Worm (Caenorhabditis elegans): ENCODE data around the gene clec-221.
A peak's percentile ranks its signal among the peaks of the same experiment; 100 is the strongest.

Gene clec-221

ce11 chrV:11000650-11001049, 46.4 kb upstream of the clec-221 start, which contains the start of gene isy-1 (continued):
- peak; percentile 92 to 96 (median 94) for TF ChIP-seq dpl-1 (GFP tag; optimal IDR thresholded peaks at IDR 0.05)
- no peak for TF ChIP-seq nhr-12 (tag; optimal IDR thresholded peaks at IDR 0.05)
- TF ChIP-seq hlh-4 (tag; optimal IDR thresholded peaks at IDR 0.05) = no peak
- peak; percentile 60 for TF ChIP-seq dsc-1 (tag; optimal IDR thresholded peaks at IDR 0.05)
- no peak for TF ChIP-seq egl-27 (tag; optimal IDR thresholded peaks at IDR 0.05)
- peak; percentile 30 for TF ChIP-seq F16B12.6 (tag; optimal IDR thresholded peaks at IDR 0.05)
- TF ChIP-seq elt-3 (tag; optimal IDR thresholded peaks at IDR 0.05) = peak in 2 of 6 experiments; percentile 31 to 59
- TF ChIP-seq sup-37 (GFP tag; optimal IDR thresholded peaks at IDR 0.05) = no peak
- peak; percentile 88 for TF ChIP-seq skn-1 (tag; optimal IDR thresholded peaks at IDR 0.05)
- TF ChIP-seq mdl-1 (tag; optimal IDR thresholded peaks at IDR 0.05) = peak in 1 of 2 experiments; percentile 53
- TF ChIP-seq lin-13 (GFP tag; optimal IDR thresholded peaks at IDR 0.05) = peak; percentile 48
- no peak for TF ChIP-seq nhr-76 (tag; optimal IDR thresholded peaks at IDR 0.05)
- TF ChIP-seq zag-1 (tag; optimal IDR thresholded peaks at IDR 0.05) = no peak
- no peak for TF ChIP-seq ztf-11 (tag; optimal IDR thresholded peaks at IDR 0.05)
- peak; percentile 53 for TF ChIP-seq nhr-90 (tag; optimal IDR thresholded peaks at IDR 0.05; ENCODE audit: poor library complexity)
- no peak for TF ChIP-seq ama-1 (optimal IDR thresholded peaks at IDR 0.05)
- no peak for TF ChIP-seq C34B4.2 (tag; optimal IDR thresholded peaks at IDR 0.05)
- TF ChIP-seq vab-15 (tag; optimal IDR thresholded peaks at IDR 0.05) = no peak
- peak; percentile 61 for TF ChIP-seq fkh-8 (tag; optimal IDR thresholded peaks at IDR 0.05)
- TF ChIP-seq unc-30 (tag; optimal IDR thresholded peaks at IDR 0.05) = no peak
- no peak; the same call in 1 of the 2 replicates for TF ChIP-seq grh-1 (GFP tag; IDR thresholded peaks at IDR 0.05)
- peak; percentile 90 for TF ChIP-seq mep-1 (tag; optimal IDR thresholded peaks at IDR 0.05)
- TF ChIP-seq nhr-71 (tag; optimal IDR thresholded peaks at IDR 0.05) = peak; percentile 81
- TF ChIP-seq nhr-237 (tag; optimal IDR thresholded peaks at IDR 0.05) = no peak
- no peak for TF ChIP-seq efl-3 (GFP tag; optimal IDR thresholded peaks at IDR 0.05)
- TF ChIP-seq alr-1 (tag; optimal IDR thresholded peaks at IDR 0.05; ENCODE audit: borderline replicate concordance) = no peak
- TF ChIP-seq nhr-19 (GFP tag; conservative IDR thresholded peaks at IDR 0.05) = peak; percentile 73
- peak; percentile 45 for TF ChIP-seq unc-86 (tag; optimal IDR thresholded peaks at IDR 0.05)
- TF ChIP-seq nhr-11 (tag; optimal IDR thresholded peaks at IDR 0.05) = no peak
- TF ChIP-seq lin-14 (GFP tag; optimal IDR thresholded peaks at IDR 0.05) = peak; percentile 76
- no peak for TF ChIP-seq ces-1 (GFP tag; optimal IDR thresholded peaks at IDR 0.05)
- no peak for TF ChIP-seq sptf-1 (tag; optimal IDR thresholded peaks at IDR 0.05)
- TF ChIP-seq isw-1 (GFP tag; IDR thresholded peaks at IDR 0.05) = peak; percentile 59
- peak; percentile 70 for TF ChIP-seq snpc-4 (tag; optimal IDR thresholded peaks at IDR 0.05)
- no peak for TF ChIP-seq pqm-1 (tag; optimal IDR thresholded peaks at IDR 0.05)
- TF ChIP-seq ztf-4 (tag; optimal IDR thresholded peaks at IDR 0.05) = no peak
- TF ChIP-seq mab-9 (GFP tag; IDR thresholded peaks at IDR 0.05) = no peak
- no peak for TF ChIP-seq unc-62 (GFP tag; optimal IDR thresholded peaks at IDR 0.05)
- no peak for TF ChIP-seq ceh-88 (GFP tag; IDR thresholded peaks at IDR 0.05)
- no peak for TF ChIP-seq aly-2 (tag; optimal IDR thresholded peaks at IDR 0.05)
- no peak for TF ChIP-seq Y116A8C.19 (tag; optimal IDR thresholded peaks at IDR 0.05; ENCODE audit: borderline replicate concordance)
- TF ChIP-seq unc-130 (tag; optimal IDR thresholded peaks at IDR 0.05) = peak; percentile 43
- TF ChIP-seq snu-23 (GFP tag; optimal IDR thresholded peaks at IDR 0.05) = peak; percentile 80

ce11 chrV:10998797-10999196, 44.6 kb upstream of the clec-221 start, which contains the start of gene F53B7.7:
TSS of gene F53B7.7 (plus strand) at chrV:10999097.
- no peak for TF ChIP-seq unc-130 (tag; optimal IDR thresholded peaks at IDR 0.05)
- no peak for TF ChIP-seq aha-1 (tag; optimal IDR thresholded peaks at IDR 0.05)
- no peak for TF ChIP-seq pqm-1 (tag; optimal IDR thresholded peaks at IDR 0.05)
- no peak for TF ChIP-seq swsn-7 (tag; optimal IDR thresholded peaks at IDR 0.05)
- no peak for TF ChIP-seq sox-4 (tag; optimal IDR thresholded peaks at IDR 0.05)
- TF ChIP-seq lin-39 (tag; optimal IDR thresholded peaks at IDR 0.05) = no peak
- no peak for TF ChIP-seq zip-4 (GFP tag; optimal IDR thresholded peaks at IDR 0.05)
- no peak for TF ChIP-seq nhr-84 (tag; optimal IDR thresholded peaks at IDR 0.05)
- peak; percentile 53 for TF ChIP-seq nhr-85 (tag)

Data from whole organism, L1 larva.